Worm (Caenorhabditis elegans): ENCODE measurements around the gene C33H5.1.

Gene C33H5.1

ce11 chrIV:7844333-7844973 is 35.7 kb downstream of the C33H5.1 start:
- TF ChIP-seq lin-39 (tag; optimal IDR thresholded peaks at IDR 0.05): no peak
- TF ChIP-seq elt-2 (tag; optimal IDR thresholded peaks at IDR 0.05): peak; percentile 90
- TF ChIP-seq hmg-11 (tag; optimal IDR thresholded peaks at IDR 0.05): no peak
- no peak for TF ChIP-seq elt-3 (tag; optimal IDR thresholded peaks at IDR 0.05)
- no peak for TF ChIP-seq nhr-25 (tag; optimal IDR thresholded peaks at IDR 0.05)
- peak; percentile 67 for TF ChIP-seq pqm-1 (tag; optimal IDR thresholded peaks at IDR 0.05)
- no peak for TF ChIP-seq lin-15B (tag; optimal IDR thresholded peaks at IDR 0.05)
- no peak for TF ChIP-seq zag-1 (tag; optimal IDR thresholded peaks at IDR 0.05)
- TF ChIP-seq nhr-43 (tag; optimal IDR thresholded peaks at IDR 0.05; ENCODE audit: poor library complexity, severe bottlenecking): no peak
- no peak for TF ChIP-seq egl-27 (tag; optimal IDR thresholded peaks at IDR 0.05)

- TF ChIP-seq pqm-1 (tag; optimal IDR thresholded peaks at IDR 0.05) (peak; percentile 16), ceh-28 (tag; optimal IDR thresholded peaks at IDR 0.05) (peak; percentile 48), nhr-25 (tag; optimal IDR thresholded peaks at IDR 0.05) (peak; percentile 74), ama-1 (optimal IDR thresholded peaks at IDR 0.05) (peak; percentile 47), ceh-82 (tag; optimal IDR thresholded peaks at IDR 0.05) (no peak), nhr-237 (tag; optimal IDR thresholded peaks at IDR 0.05) (no peak), lsy-12 (tag; optimal IDR thresholded peaks at IDR 0.05) (peak; percentile 48), ztf-11 (tag; optimal IDR thresholded peaks at IDR 0.05) (no peak), elt-3 (tag; optimal IDR thresholded peaks at IDR 0.05) (no peak), R02D3.7 (tag; optimal IDR thresholded peaks at IDR 0.05) (no peak), lin-15B (tag; optimal IDR thresholded peaks at IDR 0.05) (peak; percentile 23), skn-1 (tag; optimal IDR thresholded peaks at IDR 0.05) (peak; percentile 74), aly-2 (tag; optimal IDR thresholded peaks at IDR 0.05) (no peak), nhr-23 (tag; optimal IDR thresholded peaks at IDR 0.05) (peak; percentile 49), nhr-77 (tag; optimal IDR thresholded peaks at IDR 0.05) (no peak), nfya-1 (tag; optimal IDR thresholded peaks at IDR 0.05; ENCODE audit: insufficient read depth) (peak; percentile 96), ceh-16 (tag; optimal IDR thresholded peaks at IDR 0.05) (no peak), fkh-2 (tag; optimal IDR thresholded peaks at IDR 0.05) (no peak), ztf-4 (tag; optimal IDR thresholded peaks at IDR 0.05) (no peak), nhr-67 (tag; optimal IDR thresholded peaks at IDR 0.05) (no peak), nhr-43 (tag; optimal IDR thresholded peaks at IDR 0.05; ENCODE audit: poor library complexity, severe bottlenecking) (peak; percentile 39), nhr-76 (tag; optimal IDR thresholded peaks at IDR 0.05) (no peak), egl-5 (tag; optimal IDR thresholded peaks at IDR 0.05) (no peak), sea-2 (GFP tag; optimal IDR thresholded peaks at IDR 0.05) (no peak), ceh-9 (tag; optimal IDR thresholded peaks at IDR 0.05) (no peak), unc-39 (tag; optimal IDR thresholded peaks at IDR 0.05) (no peak), jun-1 (tag; optimal IDR thresholded peaks at IDR 0.05) (peak; percentile 53), fos-1 (tag; optimal IDR thresholded peaks at IDR 0.05) (no peak), tbx-2 (tag; optimal IDR thresholded peaks at IDR 0.05) (peak; percentile 60), daf-12 (tag; optimal IDR thresholded peaks at IDR 0.05) (no peak), nhr-11 (tag; optimal IDR thresholded peaks at IDR 0.05) (no peak), snpc-4 (tag; optimal IDR thresholded peaks at IDR 0.05) (peak; percentile 59), pha-4 (tag; optimal IDR thresholded peaks at IDR 0.05) (peak; percentile 70), zag-1 (tag; optimal IDR thresholded peaks at IDR 0.05) (no peak), mml-1 (tag; optimal IDR thresholded peaks at IDR 0.05) (no peak), elt-2 (tag; optimal IDR thresholded peaks at IDR 0.05) (peak; percentile 63), fkh-10 (GFP tag; optimal IDR thresholded peaks at IDR 0.05) (no peak), lin-39 (tag; optimal IDR thresholded peaks at IDR 0.05) (peak; percentile 70), elt-1 (tag; optimal IDR thresholded peaks at IDR 0.05) (peak; percentile 11), unc-62 (GFP tag; optimal IDR thresholded peaks at IDR 0.05) (no peak), hmg-11 (tag; optimal IDR thresholded peaks at IDR 0.05) (peak; percentile 98), nhr-28 (tag; optimal IDR thresholded peaks at IDR 0.05) (no peak), nhr-12 (tag; optimal IDR thresholded peaks at IDR 0.05) (no peak), egl-27 (tag; optimal IDR thresholded peaks at IDR 0.05) (no peak), eor-1 (tag; optimal IDR thresholded peaks at IDR 0.05) (no peak), mdl-1 (tag; optimal IDR thresholded peaks at IDR 0.05) (no peak), ZK546.5 (tag; optimal IDR thresholded peaks at IDR 0.05) (no peak)
Observed at ce11 chrIV:7845585-7845984, 36.9 kb downstream of the C33H5.1 start.

All from whole organism, L3 larva.